Worm (Caenorhabditis elegans) whole organism, late embryonic: ENCODE measurements around the gene R10E11.9.

Source experiments
- Y22D7AL.16 ChIP-seq: sonication (generic microtip); optimal IDR thresholded peaks from 2 replicates; lab custom pipeline; 2016; ENCODE audit warnings: missing genetic modification characterization, missing compliant biosample characterization
- dmd-4 ChIP-seq: sonication (generic microtip); optimal IDR thresholded peaks from 2 replicates; lab custom pipeline; 2016; ENCODE audit warnings: borderline replicate concordance, missing genetic modification characterization, missing compliant biosample characterization
- ets-4 ChIP-seq: sonication (generic microtip); optimal IDR thresholded peaks from 2 replicates; lab custom pipeline; 2016; ENCODE audit warnings: missing genetic modification characterization, missing compliant biosample characterization
- fkh-10 ChIP-seq: fragments of 150-350 bp; optimal IDR thresholded peaks from 2 replicates; lab custom pipeline; 2014; ENCODE audit warnings: missing biosample characterization, missing genetic modification reagents, missing genetic modification characterization
- hlh-13 ChIP-seq: fragments of 200-800 bp; sonication (Bioruptor generic); optimal IDR thresholded peaks from 2 replicates; lab custom pipeline; 2018; ENCODE audit warnings: mild to moderate bottlenecking, missing genetic modification characterization, missing compliant biosample characterization
- lin-11 ChIP-seq: fragments of 200-800 bp; sonication (Bioruptor generic); optimal IDR thresholded peaks from 2 replicates; lab custom pipeline; 2018; ENCODE audit warnings: mild to moderate bottlenecking, missing genetic modification characterization, missing compliant biosample characterization
- pag-3 ChIP-seq: sonication (generic microtip); optimal IDR thresholded peaks from 2 replicates; lab custom pipeline; 2016; ENCODE audit warnings: missing compliant biosample characterization, missing genetic modification characterization, borderline replicate concordance
- pat-9 ChIP-seq: fragments of 200-800 bp; sonication (Bioruptor generic); optimal IDR thresholded peaks from 2 replicates; lab custom pipeline; 2018; ENCODE audit warnings: mild to moderate bottlenecking, missing genetic modification characterization, moderate library complexity, missing compliant biosample characterization
- pha-4 ChIP-seq: fragments of 150-350 bp; optimal IDR thresholded peaks from 2 replicates; lab custom pipeline; 2018; ENCODE audit warnings: missing biosample characterization, missing genetic modification reagents, missing genetic modification characterization
- ref-2 ChIP-seq: sonication (generic microtip); optimal IDR thresholded peaks from 2 replicates; lab custom pipeline; 2016; ENCODE audit warnings: missing genetic modification characterization, missing compliant biosample characterization
- ttx-3 ChIP-seq: sonication (generic microtip); optimal IDR thresholded peaks from 2 replicates; lab custom pipeline; 2016; ENCODE audit warnings: missing genetic modification reagents, missing genetic modification characterization, missing compliant biosample characterization
- unc-86 ChIP-seq: sonication (generic microtip); optimal IDR thresholded peaks from 2 replicates; lab custom pipeline; 2016; ENCODE audit warnings: missing genetic modification characterization, missing compliant biosample characterization

ce11 chrIII:9832569-9832968 lies 39.1 kb upstream of the R10E11.9 start:
- TF ChIP-seq unc-86 (tag; lab: Kevin White, UChicago), result no peak
- no peak for TF ChIP-seq fkh-10 (GFP tag; lab: Kevin White, UChicago)
- no peak for TF ChIP-seq ets-4 (tag; lab: Kevin White, UChicago)
- TF ChIP-seq pag-3 (tag; lab: Kevin White, UChicago), result no peak
- TF ChIP-seq pat-9 (tag; lab: Kevin White, UChicago), result no peak
- no peak for TF ChIP-seq ttx-3 (tag; lab: Kevin White, UChicago)
- no peak for TF ChIP-seq Y22D7AL.16 (tag; lab: Kevin White, UChicago)
- TF ChIP-seq dmd-4 (tag; lab: Kevin White, UChicago), result no peak
- TF ChIP-seq hlh-13 (GFP tag; lab: Kevin White, UChicago), result no peak
- no peak for TF ChIP-seq ref-2
- TF ChIP-seq pha-4 (tag; lab: Kevin White, UChicago), result no peak
- no peak for TF ChIP-seq lin-11 (tag; lab: Kevin White, UChicago)
